Fruit fly (Drosophila melanogaster) whole organism, embryonic: ENCODE measurements around the gene CG17359.

Source experiments
- CG11247 ChIP-seq: fragments of 200-800 bp; sonication (Bioruptor generic); IDR thresholded peaks from 2 replicates; pipeline ENCODE4 v1.3.6; 2022; ENCODE audit warnings: missing biosample characterization, missing genetic modification characterization
- CG11695 ChIP-seq: fragments of 200-800 bp; sonication (Bioruptor generic); IDR thresholded peaks from 3 replicates; pipeline ENCODE4 v1.3.6; 2022; ENCODE audit warnings: missing biosample characterization, missing genetic modification characterization
- CG12155 ChIP-seq: fragments of 200-800 bp; sonication (Bioruptor generic); optimal IDR thresholded peaks from 3 replicates; lab custom pipeline; 2016; ENCODE audit warnings: missing biosample characterization, missing genetic modification characterization
- CG13287 ChIP-seq: fragments of 200-800 bp; sonication (Bioruptor generic); IDR thresholded peaks from 2 replicates; pipeline ENCODE4 v1.3.6; 2022; ENCODE audit warnings: missing biosample characterization, missing genetic modification characterization; ENCODE audit not compliant: partially characterized antibody
- CG14710 ChIP-seq: fragments of 200-800 bp; sonication (Bioruptor generic); optimal IDR thresholded peaks from 3 replicates; lab custom pipeline; 2019; ENCODE audit warnings: missing biosample characterization, mild to moderate bottlenecking, missing genetic modification characterization, moderate library complexity
- CG17359 ChIP-seq: fragments of 200-800 bp; sonication (Bioruptor generic); optimal IDR thresholded peaks from 3 replicates; lab custom pipeline; 2018; ENCODE audit warnings: missing biosample characterization, mild to moderate bottlenecking, missing genetic modification characterization, moderate library complexity
- CG1792 ChIP-seq: fragments of 200-800 bp; sonication (Bioruptor generic); optimal IDR thresholded peaks from 2 replicates; lab custom pipeline; 2016; ENCODE audit warnings: missing biosample characterization, missing genetic modification characterization
- CG32767 ChIP-seq: fragments of 200-800 bp; sonication (Bioruptor generic); IDR thresholded peaks from 2 replicates; pipeline ENCODE4 v1.3.6; 2022; ENCODE audit warnings: missing biosample characterization, missing genetic modification characterization
- CG34376 ChIP-seq: fragments of 200-800 bp; sonication (Bioruptor generic); optimal IDR thresholded peaks from 2 replicates; lab custom pipeline; 2018; ENCODE audit warnings: missing biosample characterization, mild to moderate bottlenecking, missing genetic modification characterization
- CG34422 ChIP-seq: fragments of 200-800 bp; sonication (Bioruptor generic); IDR thresholded peaks from 3 replicates; pipeline ENCODE4 v1.3.6; 2022; ENCODE audit warnings: missing biosample characterization, missing genetic modification characterization
- CG4360 ChIP-seq: fragments of 200-800 bp; sonication (Bioruptor generic); IDR thresholded peaks from 2 replicates; pipeline ENCODE4 v1.3.6; 2022; ENCODE audit warnings: missing biosample characterization, missing genetic modification characterization
- CG7271 ChIP-seq: fragments of 200-800 bp; sonication (Bioruptor generic); optimal IDR thresholded peaks from 2 replicates; lab custom pipeline; 2018; ENCODE audit warnings: missing biosample characterization, mild to moderate bottlenecking, missing genetic modification characterization, moderate library complexity
- CG8765 ChIP-seq: fragments of 200-800 bp; sonication (Bioruptor generic); IDR thresholded peaks from 2 replicates; pipeline ENCODE4 v1.3.6; 2022; ENCODE audit warnings: missing biosample characterization, missing genetic modification characterization
- CG8924 ChIP-seq: fragments of 200-800 bp; optimal IDR thresholded peaks from 3 replicates; lab custom pipeline; 2019; ENCODE audit warnings: missing biosample characterization, mild to moderate bottlenecking, missing genetic modification characterization, moderate library complexity
- CG8944 ChIP-seq: fragments of 200-800 bp; sonication (Bioruptor generic); optimal IDR thresholded peaks from 3 replicates; lab custom pipeline; 2016; ENCODE audit warnings: missing biosample characterization, missing genetic modification characterization
- CG9215 ChIP-seq: fragments of 200-800 bp; sonication (Bioruptor generic); IDR thresholded peaks from 2 replicates; pipeline ENCODE4 v1.3.6; 2022; ENCODE audit warnings: missing biosample characterization, missing genetic modification characterization
- Dfd ChIP-seq, 2 experiments: fragments of >200 bp; optimal IDR thresholded peaks; 2 replicates each; lab custom pipeline; 2017; ENCODE audit warnings: missing biosample characterization in 2 of 2, missing genetic modification characterization in 2 of 2
- Dip2 ChIP-seq: fragments of 200-800 bp; sonication (Bioruptor generic); IDR thresholded peaks from 2 replicates; pipeline ENCODE4 v1.3.6; 2022; ENCODE audit warnings: missing biosample characterization, missing genetic modification characterization
- Dp ChIP-seq: fragments of 200-800 bp; sonication (Bioruptor generic); optimal IDR thresholded peaks from 2 replicates; lab custom pipeline; 2018; ENCODE audit warnings: missing biosample characterization, mild to moderate bottlenecking, missing genetic modification characterization, moderate library complexity
- Dref ChIP-seq: fragments of 200-800 bp; sonication (Bioruptor generic); IDR thresholded peaks from 2 replicates; pipeline ENCODE4 v1.3.6; 2022; ENCODE audit warnings: missing biosample characterization, missing genetic modification characterization
- Ets65A ChIP-seq: fragments of 200-800 bp; sonication (Bioruptor generic); peaks from one replicate; lab custom pipeline; 2016; ENCODE audit warnings: missing biosample characterization, missing genetic modification characterization
- Med ChIP-seq: fragments of 200-800 bp; sonication (Bioruptor generic); peaks from one replicate; lab custom pipeline; 2016; ENCODE audit warnings: missing biosample characterization, missing genetic modification characterization, mild to moderate bottlenecking, inconsistent platforms, moderate library complexity
- Opbp ChIP-seq: fragments of 200-800 bp; sonication (Bioruptor generic); IDR thresholded peaks from 3 replicates; pipeline ENCODE4 v1.3.6; 2022; ENCODE audit warnings: missing biosample characterization, missing genetic modification characterization; ENCODE audit not compliant: partially characterized antibody
- Pdp1 ChIP-seq, 2 experiments: fragments of 200-800 bp; sonication (Bioruptor generic); optimal IDR thresholded peaks; 3 replicates each; lab custom pipeline; 2016; ENCODE audit warnings: missing biosample characterization in 2 of 2, missing genetic modification characterization in 2 of 2, mild to moderate bottlenecking in 1 of 2, moderate library complexity in 1 of 2
- YL-1 ChIP-seq: fragments of 200-800 bp; sonication (Bioruptor generic); optimal IDR thresholded peaks from 3 replicates; lab custom pipeline; 2017; ENCODE audit warnings: missing biosample characterization, mild to moderate bottlenecking, missing genetic modification characterization
- ab ChIP-seq: fragments of 200-800 bp; sonication (Bioruptor generic); optimal IDR thresholded peaks from 2 replicates; lab custom pipeline; 2016; ENCODE audit warnings: missing biosample characterization, missing genetic modification characterization
- amos ChIP-seq: fragments of 200-800 bp; sonication (Bioruptor generic); IDR thresholded peaks from 2 replicates; pipeline ENCODE4 v1.3.6; 2022; ENCODE audit warnings: missing biosample characterization, missing genetic modification characterization; ENCODE audit not compliant: partially characterized antibody
- bsh ChIP-seq, 2 experiments: fragments of 200-800 bp; sonication (Bioruptor generic); optimal IDR thresholded peaks; 2 replicates each; lab custom pipeline; 2017 to 2018; ENCODE audit warnings: mild to moderate bottlenecking in 2 of 2, missing biosample characterization in 2 of 2, missing genetic modification characterization in 2 of 2, moderate library complexity in 1 of 2
- cg ChIP-seq: fragments of 200-800 bp; sonication (Bioruptor generic); optimal IDR thresholded peaks from 3 replicates; lab custom pipeline; 2019; ENCODE audit warnings: missing biosample characterization, mild to moderate bottlenecking, missing genetic modification characterization, moderate library complexity
- dati ChIP-seq: fragments of 200-800 bp; sonication (Bioruptor generic); IDR thresholded peaks from 2 replicates; pipeline ENCODE4 v1.3.6; 2022; ENCODE audit warnings: missing biosample characterization, missing genetic modification characterization
- ewg ChIP-seq: fragments of 200-800 bp; sonication (Bioruptor generic); optimal IDR thresholded peaks from 3 replicates; lab custom pipeline; 2017; ENCODE audit warnings: mild to moderate bottlenecking, missing biosample characterization, missing genetic modification reagents, missing genetic modification characterization
- her ChIP-seq: fragments of 200-800 bp; sonication (Bioruptor generic); optimal IDR thresholded peaks from 2 replicates; lab custom pipeline; 2016; ENCODE audit warnings: missing biosample characterization, missing genetic modification characterization
- kah ChIP-seq: fragments of 200-800 bp; sonication (Bioruptor generic); optimal IDR thresholded peaks from 2 replicates; lab custom pipeline; 2018; ENCODE audit warnings: missing biosample characterization, mild to moderate bottlenecking, missing genetic modification characterization
- lov ChIP-seq, 2 experiments: fragments of 200-800 bp in 1 of 2; fragments of >200 bp in 1 of 2; sonication (Bioruptor generic) in 1 of 2; IDR thresholded peaks in 1 of 2; optimal IDR thresholded peaks in 1 of 2; 2 replicates in 1 of 2; 3 replicates in 1 of 2; pipeline versions ENCODE4 v1.3.6 to Lab custom; 2017 to 2022; ENCODE audit warnings: missing biosample characterization in 1 of 2, missing genetic modification characterization in 1 of 2
- pho ChIP-seq: fragments of 200-800 bp; sonication (Bioruptor generic); optimal IDR thresholded peaks from 2 replicates; lab custom pipeline; 2016; ENCODE audit warnings: missing biosample characterization, missing genetic modification characterization
- phol ChIP-seq: fragments of 200-800 bp; sonication (Bioruptor generic); optimal IDR thresholded peaks from 3 replicates; lab custom pipeline; 2018; ENCODE audit warnings: missing biosample characterization, mild to moderate bottlenecking, missing genetic modification characterization, moderate library complexity
- ranshi ChIP-seq: fragments of 200-800 bp; sonication (Bioruptor generic); IDR thresholded peaks from 2 replicates; pipeline ENCODE4 v1.3.6; 2022; ENCODE audit warnings: missing biosample characterization, missing genetic modification characterization
- sob ChIP-seq: fragments of 200-800 bp; sonication (Bioruptor generic); IDR thresholded peaks from 2 replicates; pipeline ENCODE4 v1.3.6; 2022; ENCODE audit warnings: missing biosample characterization, missing genetic modification characterization
- sr ChIP-seq: fragments of 200-800 bp; sonication (Bioruptor generic); IDR thresholded peaks from 3 replicates; pipeline ENCODE4 v1.3.6; 2022; ENCODE audit warnings: missing biosample characterization, missing genetic modification characterization
- tgo ChIP-seq: fragments of 200-800 bp; sonication (Bioruptor generic); IDR thresholded peaks from 3 replicates; pipeline ENCODE4 v1.3.6; 2022; ENCODE audit warnings: missing biosample characterization, missing genetic modification characterization
- tna ChIP-seq: fragments of 200-800 bp; sonication (Bioruptor generic); IDR thresholded peaks from 2 replicates; pipeline ENCODE4 v1.3.6; 2022; ENCODE audit warnings: missing biosample characterization, missing genetic modification characterization; ENCODE audit not compliant: partially characterized antibody
- unc-4 ChIP-seq: fragments of 200-800 bp; sonication (Bioruptor generic); IDR thresholded peaks from 2 replicates; pipeline ENCODE4 v1.3.6; 2022; ENCODE audit warnings: missing biosample characterization, missing genetic modification characterization; ENCODE audit not compliant: partially characterized antibody
- vvl ChIP-seq: fragments of 200-800 bp; sonication (Bioruptor generic); IDR thresholded peaks from 2 replicates; pipeline ENCODE4 v1.3.6; 2022; ENCODE audit warnings: missing biosample characterization, missing genetic modification characterization
- zf30C ChIP-seq: fragments of 200-800 bp; sonication (Bioruptor generic); optimal IDR thresholded peaks from 3 replicates; lab custom pipeline; 2018; ENCODE audit warnings: missing biosample characterization, mild to moderate bottlenecking, missing genetic modification characterization
- zfh1 ChIP-seq: fragments of 200-800 bp; sonication (Bioruptor generic); IDR thresholded peaks from 3 replicates; pipeline ENCODE4 v1.3.6; 2022; ENCODE audit warnings: missing biosample characterization, missing genetic modification characterization

The CG17359 gene

dm6 chr3L:14027549-14027948 lies 28.5 kb upstream of the CG17359 start:
- TF ChIP-seq CG12155 (GFP tag; lab: Kevin White, UChicago): no peak
- TF ChIP-seq CG4360 (GFP tag; lab: Robert Waterston, UW): peak; percentile 64
- TF ChIP-seq amos (GFP tag; lab: Robert Waterston, UW): no peak
- TF ChIP-seq ranshi (GFP tag; lab: Robert Waterston, UW): no peak
- TF ChIP-seq Dfd (GFP tag; optimal IDR thresholded peaks at IDR 0.05; lab: Kevin White, UChicago): peak in 1 of 2 experiments; percentile 44

- no peak for TF ChIP-seq CG1792 (GFP tag; lab: Kevin White, UChicago)
- TF ChIP-seq Dfd (GFP tag; optimal IDR thresholded peaks at IDR 0.05; lab: Kevin White, UChicago): peak in 1 of 2 experiments; percentile 77
- peak; percentile 37; the same call in 1 of the 2 replicates for TF ChIP-seq CG4360 (GFP tag; lab: Robert Waterston, UW)
- no peak for TF ChIP-seq ab (GFP tag; lab: Kevin White, UChicago)
- no peak for TF ChIP-seq CG8765 (GFP tag; lab: Robert Waterston, UW)
These were observed 26.7 kb upstream of the CG17359 start for dm6 chr3L:14025736-14026135.

dm6 chr3L:14006704-14007126 lies 7.7 kb upstream of the CG17359 start:
- 0 out of 2 replicates have a peak, but pooled peaks have one; percentile 16 for TF ChIP-seq CG11247 (GFP tag; lab: Robert Waterston, UW)
- no peak for TF ChIP-seq phol
- TF ChIP-seq kah (GFP tag; lab: Kevin White, UChicago): peak; percentile 7
- TF ChIP-seq cg: peak; percentile 61
- peak; percentile 14 for TF ChIP-seq Dp (GFP tag; lab: Kevin White, UChicago)
- TF ChIP-seq sr (GFP tag; lab: Robert Waterston, UW): 0 out of 3 replicates have a peak, but pooled peaks have one; percentile 28
- TF ChIP-seq CG8924 (tag; lab: Kevin White, UChicago): peak; percentile 26
- TF ChIP-seq CG11695: peak; percentile 39; the same call in 1 of the 3 replicates
- peak; percentile 39 for TF ChIP-seq Ets65A (GFP tag; lab: Kevin White, UChicago)
- TF ChIP-seq Med (GFP tag; lab: Kevin White, UChicago): peak; percentile 72
- no peak for TF ChIP-seq CG7271 (tag; lab: Kevin White, UChicago)
- TF ChIP-seq Opbp (GFP tag; lab: Robert Waterston, UW): peak; percentile 19; the same call in 1 of the 3 replicates
- peak; percentile 7 for TF ChIP-seq CG34376 (GFP tag; lab: Kevin White, UChicago)
- peak; percentile 94 for TF ChIP-seq ewg
- TF ChIP-seq tgo (GFP tag; lab: Robert Waterston, UW): 0 out of 3 replicates have a peak, but pooled peaks have one; percentile 18
- TF ChIP-seq CG9215 (GFP tag; lab: Robert Waterston, UW): peak; percentile 95
- peak; percentile 29; the same call in 1 of the 2 replicates for TF ChIP-seq sob (GFP tag; lab: Robert Waterston, UW)
- TF ChIP-seq vvl: peak; percentile 7; the same call in 1 of the 2 replicates
- 0 out of 2 replicates have a peak, but pooled peaks have one; percentile 21 for TF ChIP-seq tna (GFP tag; lab: Robert Waterston, UW)
- peak; percentile 7 for TF ChIP-seq CG14710 (tag; lab: Kevin White, UChicago)
- peak; percentile 1 for TF ChIP-seq CG17359 (tag; lab: Kevin White, UChicago)
- peak; percentile 9 for TF ChIP-seq pho (GFP tag; lab: Kevin White, UChicago)
- 0 out of 3 replicates have a peak, but pooled peaks have one; percentile 25 for TF ChIP-seq zfh1 (GFP tag; lab: Robert Waterston, UW)
- 0 out of 2 replicates have a peak, but pooled peaks have one; percentile 6 for TF ChIP-seq CG32767 (GFP tag; lab: Robert Waterston, UW)
- no peak for TF ChIP-seq lov (optimal IDR thresholded peaks at IDR 0.05; lab: Kevin White, UChicago)
- TF ChIP-seq lov (GFP tag; IDR thresholded peaks at IDR 0.05; lab: Robert Waterston, UW): peak; percentile 13; the same call in 1 of the 3 replicates
- no peak for TF ChIP-seq bsh (GFP tag; optimal IDR thresholded peaks at IDR 0.05; lab: Kevin White, UChicago)
- TF ChIP-seq CG8944 (GFP tag; lab: Kevin White, UChicago): peak; percentile 14
- no peak for TF ChIP-seq dati (GFP tag; lab: Robert Waterston, UW)
- no peak for TF ChIP-seq her (GFP tag; lab: Kevin White, UChicago)
- TF ChIP-seq unc-4 (GFP tag; lab: Robert Waterston, UW): peak; percentile 25; the same call in 1 of the 2 replicates
- 0 out of 3 replicates have a peak, but pooled peaks have one; percentile 45 for TF ChIP-seq CG34422
- TF ChIP-seq zf30C (GFP tag; lab: Kevin White, UChicago): no peak
- peak; percentile 53; the same call in 1 of the 2 replicates for TF ChIP-seq CG13287 (GFP tag; lab: Robert Waterston, UW)
- peak; percentile 55 for TF ChIP-seq Dref
- TF ChIP-seq YL-1 (GFP tag; lab: Kevin White, UChicago): peak; percentile 66
- peak in 1 of 2 experiments; percentile 100 for TF ChIP-seq Pdp1 (GFP tag; optimal IDR thresholded peaks at IDR 0.05; lab: Kevin White, UChicago)
- no peak for TF ChIP-seq Dip2 (GFP tag; lab: Robert Waterston, UW)
